Fruit fly (Drosophila melanogaster) whole organism, adult: ENCODE measurements around the gene CG43439.

Source experiments
- CG12768 ChIP-seq: fragments of 200-800 bp; sonication (Bioruptor generic); optimal IDR thresholded peaks from 2 replicates; lab custom pipeline; 2017; ENCODE audit warnings: missing biosample characterization, missing genetic modification characterization, mild to moderate bottlenecking, moderate library complexity, missing genetic modification reagents
- CG5204 ChIP-seq: fragments of 200-800 bp; sonication (Bioruptor generic); optimal IDR thresholded peaks from 2 replicates; lab custom pipeline; 2016; ENCODE audit warnings: missing biosample characterization, missing genetic modification characterization
- CG7045 ChIP-seq: fragments of 200-800 bp; sonication (Bioruptor generic); optimal IDR thresholded peaks from 2 replicates; lab custom pipeline; 2017; ENCODE audit warnings: missing biosample characterization, mild to moderate bottlenecking, missing genetic modification characterization
- Clk ChIP-seq: fragments of 200-800 bp; sonication (Bioruptor generic); optimal IDR thresholded peaks from 2 replicates; lab custom pipeline; 2017; ENCODE audit warnings: missing biosample characterization, missing genetic modification characterization
- Hr96 ChIP-seq: fragments of 200-800 bp; sonication (Bioruptor generic); optimal IDR thresholded peaks from 2 replicates; lab custom pipeline; 2016; ENCODE audit warnings: missing biosample characterization, missing genetic modification characterization
- Mnt ChIP-seq: fragments of 200-800 bp; sonication (Bioruptor generic); optimal IDR thresholded peaks from 2 replicates; lab custom pipeline; 2016; ENCODE audit warnings: missing biosample characterization, mild to moderate bottlenecking, missing genetic modification characterization
- cic ChIP-seq: fragments of 200-800 bp; sonication (Bioruptor generic); optimal IDR thresholded peaks from 2 replicates; lab custom pipeline; 2017; ENCODE audit warnings: missing biosample characterization, mild to moderate bottlenecking, missing genetic modification characterization, moderate library complexity
- cnc ChIP-seq, 2 experiments: fragments of >200 bp; optimal IDR thresholded peaks; 2 replicates each; lab custom pipeline; 2017
- kay ChIP-seq: fragments of 200-800 bp; sonication (Bioruptor generic); peaks from one replicate; lab custom pipeline; 2016; ENCODE audit warnings: missing biosample characterization, missing genetic modification characterization, borderline replicate concordance
- tj ChIP-seq: fragments of 200-800 bp; sonication (Bioruptor generic); optimal IDR thresholded peaks from 3 replicates; lab custom pipeline; 2017; ENCODE audit warnings: missing biosample characterization, mild to moderate bottlenecking, missing genetic modification characterization, moderate library complexity
- toe ChIP-seq: fragments of 200-800 bp; sonication (Bioruptor generic); optimal IDR thresholded peaks from 2 replicates; lab custom pipeline; 2016; ENCODE audit warnings: missing biosample characterization, missing genetic modification characterization

DNA sequence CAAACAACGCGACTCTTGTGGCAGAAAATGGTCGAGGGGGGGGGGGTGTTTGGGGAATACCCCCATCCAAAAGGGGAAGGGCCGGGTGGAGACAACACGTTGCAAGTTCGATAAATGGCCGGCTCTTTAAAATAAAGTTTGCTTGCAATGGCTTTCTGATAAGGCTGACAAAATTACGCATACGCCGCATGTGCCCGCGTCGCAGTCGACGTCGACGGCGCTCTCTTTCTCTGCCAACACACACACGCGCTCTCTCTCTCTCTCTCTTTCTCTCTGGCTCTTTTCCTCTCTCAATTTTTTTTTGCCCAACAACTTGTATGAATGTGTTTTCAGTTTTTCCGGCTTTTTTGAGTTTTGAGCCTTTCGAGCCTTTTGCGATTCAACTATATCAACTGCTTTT lies 13.0 kb upstream of the CG43439 start:
- no peak for TF ChIP-seq kay (GFP tag; lab: Kevin White, UChicago)
- no peak for TF ChIP-seq cnc (optimal IDR thresholded peaks at IDR 0.05; lab: Kevin White, UChicago)
- no peak for TF ChIP-seq Mnt (GFP tag; lab: Kevin White, UChicago)
- no peak for TF ChIP-seq tj (GFP tag; lab: Kevin White, UChicago)
- TF ChIP-seq CG7045 (GFP tag; lab: Kevin White, UChicago): no peak
- TF ChIP-seq CG12768 (GFP tag; lab: Kevin White, UChicago): no peak
- TF ChIP-seq CG5204 (GFP tag; lab: Kevin White, UChicago): no peak
- no peak for TF ChIP-seq Hr96 (GFP tag; lab: Kevin White, UChicago)
- no peak for TF ChIP-seq Clk (GFP tag; lab: Kevin White, UChicago)
- no peak for TF ChIP-seq toe (GFP tag; lab: Kevin White, UChicago)
- no peak for TF ChIP-seq cic
